Worm (Caenorhabditis elegans) whole organism, L1 larva: ENCODE measurements around the gene madf-4.

Experiments used
- ama-1 ChIP-seq: fragments of 150-350 bp; optimal IDR thresholded peaks from 2 replicates; lab custom pipeline; 2014
- unc-62 ChIP-seq: fragments of 150-350 bp; optimal IDR thresholded peaks from 2 replicates; lab custom pipeline; 2014; ENCODE audit warnings: missing biosample characterization, missing genetic modification reagents, missing genetic modification characterization

ce11 chrV:9982568-9982967, 20.3 kb upstream of the madf-4 start, which contains the start of gene C27H6.9:
- no peak for TF ChIP-seq ama-1
- no peak for TF ChIP-seq unc-62 (GFP tag; lab: Kevin White, UChicago)
